Worm (Caenorhabditis elegans) whole organism, L3 larva: Measurements from ENCODE around the gene far-5.

ENCODE experiments used
- R02D3.7 ChIP-seq: fragments of 150-350 bp; optimal IDR thresholded peaks from 2 replicates; lab custom pipeline; 2014; ENCODE audit warnings: missing biosample characterization, missing genetic modification characterization
- ZK546.5 ChIP-seq: sonication (generic microtip); optimal IDR thresholded peaks from 2 replicates; lab custom pipeline; 2017; ENCODE audit warnings: missing biosample characterization, missing genetic modification characterization
- aly-2 ChIP-seq: fragments of 150-350 bp; optimal IDR thresholded peaks from 2 replicates; lab custom pipeline; 2014; ENCODE audit warnings: missing biosample characterization, missing genetic modification characterization
- ama-1 ChIP-seq: fragments of 150-350 bp; optimal IDR thresholded peaks from 2 replicates; lab custom pipeline; 2018
- ceh-16 ChIP-seq: sonication (generic microtip); optimal IDR thresholded peaks from 2 replicates; lab custom pipeline; 2017; ENCODE audit warnings: missing biosample characterization, missing genetic modification characterization
- ceh-28 ChIP-seq: fragments of 150-350 bp; optimal IDR thresholded peaks from 2 replicates; lab custom pipeline; 2014; ENCODE audit warnings: missing biosample characterization, missing genetic modification reagents, missing genetic modification characterization
- ceh-82 ChIP-seq: fragments of 150-350 bp; optimal IDR thresholded peaks from 2 replicates; lab custom pipeline; 2014; ENCODE audit warnings: missing biosample characterization, missing genetic modification characterization
- ceh-9 ChIP-seq: sonication (generic microtip); optimal IDR thresholded peaks from 2 replicates; lab custom pipeline; 2018; ENCODE audit warnings: missing biosample characterization, missing genetic modification characterization
- daf-12 ChIP-seq: fragments of 150-350 bp; optimal IDR thresholded peaks from 2 replicates; lab custom pipeline; 2014; ENCODE audit warnings: missing biosample characterization, missing genetic modification reagents, missing genetic modification characterization
- egl-27 ChIP-seq: sonication (generic microtip); optimal IDR thresholded peaks from 4 replicates; lab custom pipeline; 2017; ENCODE audit warnings: missing biosample characterization, missing genetic modification reagents, missing genetic modification characterization
- egl-5 ChIP-seq: fragments of 150-350 bp; optimal IDR thresholded peaks from 2 replicates; lab custom pipeline; 2017; ENCODE audit warnings: missing biosample characterization, missing genetic modification reagents, missing genetic modification characterization, inconsistent platforms
- elt-1 ChIP-seq: fragments of 150-350 bp; optimal IDR thresholded peaks from 2 replicates; lab custom pipeline; 2014; ENCODE audit warnings: missing biosample characterization, missing genetic modification characterization
- elt-2 ChIP-seq: sonication (generic microtip); optimal IDR thresholded peaks from 2 replicates; lab custom pipeline; 2016; ENCODE audit warnings: missing genetic modification reagents, mild to moderate bottlenecking, missing genetic modification characterization, missing compliant biosample characterization
- elt-3 ChIP-seq, 3 experiments: fragments of 150-350 bp in 1 of 3; sonication (generic microtip) in 2 of 3; optimal IDR thresholded peaks; 2 replicates in 2 of 3; 4 replicates in 1 of 3; lab custom pipeline; 2014 to 2017; ENCODE audit warnings: missing biosample characterization in 3 of 3, missing genetic modification characterization in 3 of 3
- eor-1 ChIP-seq, 2 experiments: fragments of 150-350 bp; optimal IDR thresholded peaks; 2 replicates each; lab custom pipeline; 2014 to 2018; ENCODE audit warnings: missing biosample characterization in 2 of 2, missing genetic modification characterization in 2 of 2
- fkh-10 ChIP-seq: sonication (generic microtip); optimal IDR thresholded peaks from 2 replicates; lab custom pipeline; 2017; ENCODE audit warnings: missing biosample characterization, missing genetic modification reagents, missing genetic modification characterization
- fkh-2 ChIP-seq: fragments of 150-350 bp; optimal IDR thresholded peaks from 2 replicates; lab custom pipeline; 2014; ENCODE audit warnings: missing biosample characterization, missing genetic modification reagents, missing genetic modification characterization
- fos-1 ChIP-seq: fragments of 150-350 bp; optimal IDR thresholded peaks from 2 replicates; lab custom pipeline; 2014; ENCODE audit warnings: missing biosample characterization, missing genetic modification characterization
- hmg-11 ChIP-seq: sonication (generic microtip); optimal IDR thresholded peaks from 2 replicates; lab custom pipeline; 2016; ENCODE audit warnings: missing genetic modification characterization, missing compliant biosample characterization
- jun-1 ChIP-seq: fragments of 150-350 bp; optimal IDR thresholded peaks from 2 replicates; lab custom pipeline; 2014; ENCODE audit warnings: missing biosample characterization, missing genetic modification reagents, missing genetic modification characterization
- lin-15B ChIP-seq: fragments of 150-350 bp; optimal IDR thresholded peaks from 2 replicates; lab custom pipeline; 2014; ENCODE audit warnings: missing biosample characterization, missing genetic modification characterization
- lin-39 ChIP-seq: fragments of 150-350 bp; optimal IDR thresholded peaks from 2 replicates; lab custom pipeline; 2018; ENCODE audit warnings: missing biosample characterization, missing genetic modification reagents, missing genetic modification characterization
- lsy-12 ChIP-seq: sonication (generic microtip); optimal IDR thresholded peaks from 2 replicates; lab custom pipeline; 2016; ENCODE audit warnings: mild to moderate bottlenecking, missing genetic modification characterization, missing compliant biosample characterization
- mdl-1 ChIP-seq: fragments of 150-350 bp; optimal IDR thresholded peaks from 2 replicates; lab custom pipeline; 2014; ENCODE audit warnings: missing biosample characterization, missing genetic modification characterization
- mml-1 ChIP-seq: fragments of 150-350 bp; sonication (generic microtip); optimal IDR thresholded peaks from 3 replicates; lab custom pipeline; 2014; ENCODE audit warnings: missing biosample characterization, missing genetic modification characterization
- nfya-1 ChIP-seq: sonication (generic microtip); optimal IDR thresholded peaks from 2 replicates; lab custom pipeline; 2017; ENCODE audit warnings: missing genetic modification characterization, mild to moderate bottlenecking, missing compliant biosample characterization, antibody characterized with exemption, moderate library complexity; ENCODE audit not compliant: insufficient read depth
- nhr-11 ChIP-seq: fragments of 150-350 bp; optimal IDR thresholded peaks from 2 replicates; lab custom pipeline; 2014; ENCODE audit warnings: missing biosample characterization, missing genetic modification characterization
- nhr-12 ChIP-seq: fragments of 150-350 bp; optimal IDR thresholded peaks from 2 replicates; lab custom pipeline; 2014; ENCODE audit warnings: missing biosample characterization, missing genetic modification characterization
- nhr-23 ChIP-seq: fragments of 150-350 bp; optimal IDR thresholded peaks from 2 replicates; lab custom pipeline; 2014; ENCODE audit warnings: missing biosample characterization, missing genetic modification reagents, missing genetic modification characterization
- nhr-237 ChIP-seq: fragments of 150-350 bp; optimal IDR thresholded peaks from 2 replicates; lab custom pipeline; 2014; ENCODE audit warnings: missing biosample characterization, missing genetic modification characterization
- nhr-25 ChIP-seq: sonication (generic microtip); optimal IDR thresholded peaks from 2 replicates; lab custom pipeline; 2017; ENCODE audit warnings: missing biosample characterization, missing genetic modification characterization
- nhr-28 ChIP-seq: fragments of 150-350 bp; optimal IDR thresholded peaks from 2 replicates; lab custom pipeline; 2014; ENCODE audit warnings: missing biosample characterization, missing genetic modification characterization
- nhr-43 ChIP-seq: sonication (generic microtip); optimal IDR thresholded peaks from 2 replicates; lab custom pipeline; 2016; ENCODE audit warnings: mild to moderate bottlenecking, missing genetic modification characterization, missing compliant biosample characterization; ENCODE audit not compliant: poor library complexity, severe bottlenecking
- nhr-67 ChIP-seq: fragments of 150-350 bp; optimal IDR thresholded peaks from 2 replicates; lab custom pipeline; 2014; ENCODE audit warnings: missing biosample characterization, missing genetic modification characterization
- nhr-76 ChIP-seq: fragments of 150-350 bp; sonication (generic microtip); optimal IDR thresholded peaks from 5 replicates; lab custom pipeline; 2014; ENCODE audit warnings: missing biosample characterization, missing genetic modification characterization
- nhr-77 ChIP-seq: fragments of 150-350 bp; optimal IDR thresholded peaks from 2 replicates; lab custom pipeline; 2014; ENCODE audit warnings: missing biosample characterization, missing genetic modification characterization
- pha-4 ChIP-seq: fragments of 150-350 bp; optimal IDR thresholded peaks from 2 replicates; lab custom pipeline; 2014; ENCODE audit warnings: missing biosample characterization, missing genetic modification reagents, missing genetic modification characterization
- pqm-1 ChIP-seq: fragments of 150-350 bp; optimal IDR thresholded peaks from 2 replicates; lab custom pipeline; 2017; ENCODE audit warnings: missing biosample characterization, missing genetic modification characterization, inconsistent platforms
- sea-2 ChIP-seq: fragments of 150-350 bp; sonication (generic microtip); optimal IDR thresholded peaks from 4 replicates; lab custom pipeline; 2014; ENCODE audit warnings: missing biosample characterization, missing genetic modification reagents, missing genetic modification characterization
- skn-1 ChIP-seq: fragments of 150-350 bp; optimal IDR thresholded peaks from 2 replicates; lab custom pipeline; 2014; ENCODE audit warnings: missing biosample characterization, missing genetic modification characterization
- snpc-4 ChIP-seq: fragments of 150-350 bp; optimal IDR thresholded peaks from 2 replicates; lab custom pipeline; 2014; ENCODE audit warnings: missing biosample characterization, missing genetic modification characterization
- tbx-2 ChIP-seq: sonication (generic microtip); optimal IDR thresholded peaks from 2 replicates; lab custom pipeline; 2016; ENCODE audit warnings: mild to moderate bottlenecking, missing genetic modification characterization, missing compliant biosample characterization
- unc-39 ChIP-seq: sonication (generic microtip); optimal IDR thresholded peaks from 4 replicates; lab custom pipeline; 2017; ENCODE audit warnings: missing biosample characterization, missing genetic modification characterization
- unc-62 ChIP-seq: fragments of 150-350 bp; sonication (generic microtip); optimal IDR thresholded peaks from 4 replicates; lab custom pipeline; 2014; ENCODE audit warnings: missing biosample characterization, missing genetic modification reagents, missing genetic modification characterization
- zag-1 ChIP-seq: fragments of 150-350 bp; optimal IDR thresholded peaks from 2 replicates; lab custom pipeline; 2014; ENCODE audit warnings: missing biosample characterization, missing genetic modification characterization
- ztf-11 ChIP-seq: fragments of 150-350 bp; optimal IDR thresholded peaks from 2 replicates; lab custom pipeline; 2014; ENCODE audit warnings: missing biosample characterization, missing genetic modification characterization
- ztf-4 ChIP-seq: fragments of 150-350 bp; optimal IDR thresholded peaks from 2 replicates; lab custom pipeline; 2014; ENCODE audit warnings: missing biosample characterization, missing genetic modification characterization

far-5 gene

ce11 chrV:12995269-12995668 lies at the start of gene far-5:
Gene far-5 (plus strand): TSS chrV:12995569.
- TF ChIP-seq nhr-23 (tag; lab: Kevin White, UChicago) (peak; percentile 2), nfya-1 (tag; lab: Kevin White, UChicago) (no peak)

ce11 chrV:12949607-12950006 lies 45.8 kb upstream of the far-5 start, which contains the start of gene T16G1.13:
Gene T16G1.13 (plus strand): TSS chrV:12949907.
- no peak for TF ChIP-seq nhr-237 (tag; lab: Kevin White, UChicago)
- no peak for TF ChIP-seq aly-2 (tag; lab: Kevin White, UChicago)
- TF ChIP-seq nhr-43 (tag; lab: Kevin White, UChicago) = no peak
- TF ChIP-seq pha-4 (tag; lab: Kevin White, UChicago) = no peak
- no peak for TF ChIP-seq sea-2 (GFP tag; lab: Kevin White, UChicago)
- no peak for TF ChIP-seq nhr-25
- TF ChIP-seq nhr-67 (tag; lab: Kevin White, UChicago) = no peak
- no peak for TF ChIP-seq fkh-10 (GFP tag; lab: Kevin White, UChicago)
- no peak for TF ChIP-seq nhr-11 (tag; lab: Kevin White, UChicago)
- TF ChIP-seq unc-62 (GFP tag; lab: Kevin White, UChicago) = no peak
- TF ChIP-seq ztf-4 (tag; lab: Kevin White, UChicago) = no peak
- no peak for TF ChIP-seq lsy-12

ce11 chrV:12950812-12951528 lies 44.4 kb upstream of the far-5 start, which contains the start of the genes T16G1.9 and T16G1.18:
Gene T16G1.9 (minus strand): TSS chrV:12950862.
Gene T16G1.18 (plus strand): TSS chrV:12951304.
- TF ChIP-seq nhr-12 (no peak), tbx-2 (tag; lab: Kevin White, UChicago) (no peak), nhr-25 (peak; percentile 54), elt-2 (peak; percentile 42), daf-12 (tag; lab: Kevin White, UChicago) (no peak), aly-2 (tag; lab: Kevin White, UChicago) (no peak), lsy-12 (no peak), nhr-43 (tag; lab: Kevin White, UChicago) (peak; percentile 6), lin-39 (tag; lab: Kevin White, UChicago) (peak; percentile 4), mdl-1 (no peak), nhr-76 (tag; lab: Kevin White, UChicago) (no peak), ceh-9 (tag; lab: Kevin White, UChicago) (no peak), unc-39 (no peak), ama-1 (lab: Kevin White, UChicago) (peak; percentile 72), skn-1 (no peak), nhr-11 (tag; lab: Kevin White, UChicago) (no peak), ZK546.5 (no peak), pqm-1 (tag; lab: Kevin White, UChicago) (peak; percentile 22), zag-1 (tag; lab: Kevin White, UChicago) (no peak), egl-27 (no peak), nfya-1 (tag; lab: Kevin White, UChicago) (no peak), ztf-4 (tag; lab: Kevin White, UChicago) (no peak), nhr-67 (tag; lab: Kevin White, UChicago) (no peak), ceh-28 (no peak), fos-1 (tag; lab: Kevin White, UChicago) (no peak), snpc-4 (tag; lab: Kevin White, UChicago) (peak; percentile 54), pha-4 (tag; lab: Kevin White, UChicago) (peak; percentile 71), elt-1 (no peak), ceh-16 (no peak), hmg-11 (tag; lab: Kevin White, UChicago) (peak; percentile 42), unc-62 (GFP tag; lab: Kevin White, UChicago) (no peak), ztf-11 (no peak), mml-1 (tag; lab: Kevin White, UChicago) (no peak), ceh-82 (tag; lab: Kevin White, UChicago) (no peak), fkh-10 (GFP tag; lab: Kevin White, UChicago) (no peak), nhr-28 (tag; lab: Kevin White, UChicago) (no peak), nhr-237 (tag; lab: Kevin White, UChicago) (no peak), eor-1 (tag; optimal IDR thresholded peaks at IDR 0.05; lab: Kevin White, UChicago) (no peak), lin-15B (tag; lab: Kevin White, UChicago) (peak; percentile 58), sea-2 (GFP tag; lab: Kevin White, UChicago) (no peak), egl-5 (tag; lab: Kevin White, UChicago) (no peak), nhr-23 (tag; lab: Kevin White, UChicago) (peak; percentile 18), nhr-77 (tag; lab: Kevin White, UChicago) (no peak), jun-1 (no peak), R02D3.7 (tag; lab: Kevin White, UChicago) (no peak), elt-3 (tag; optimal IDR thresholded peaks at IDR 0.05; lab: Kevin White, UChicago) (no peak), fkh-2 (no peak)
